Worm (Caenorhabditis elegans) whole organism, dauer: ENCODE measurements around the gene Y50E8A.2.

Experiments used
- unc-62 ChIP-seq: sonication (generic microtip); optimal IDR thresholded peaks from 2 replicates; lab custom pipeline; 2017; ENCODE audit warnings: missing biosample characterization, missing genetic modification reagents, missing genetic modification characterization

The Y50E8A.2 gene

DNA sequence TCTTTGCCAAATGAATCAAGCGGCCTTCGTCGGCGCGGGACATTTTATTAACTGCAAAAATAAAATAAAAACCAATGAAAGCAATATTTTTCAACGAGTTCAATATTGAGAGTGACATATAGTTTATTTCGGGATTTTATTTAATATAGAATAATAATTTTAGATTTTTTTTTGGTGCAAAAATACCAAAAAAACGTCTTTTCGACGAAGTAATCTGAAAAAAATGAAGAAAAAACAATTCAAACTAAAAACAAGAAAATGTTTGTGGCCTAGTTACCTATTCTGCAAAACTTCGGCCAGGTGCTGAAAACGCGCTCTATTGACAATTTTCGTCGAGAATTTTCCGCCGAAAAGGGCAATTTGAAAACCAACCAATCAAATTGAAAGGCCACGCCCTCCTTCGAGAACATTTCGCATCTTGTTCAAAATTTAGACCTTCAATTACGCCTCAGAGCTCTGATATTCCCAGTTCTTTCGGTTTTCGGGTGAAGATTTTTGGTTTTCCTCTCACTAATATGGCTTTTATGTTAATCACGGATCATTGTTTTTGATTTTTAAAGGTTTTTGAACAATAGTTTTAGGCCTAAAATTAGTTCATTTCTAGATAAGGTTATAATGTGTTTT, 43.1 kb downstream of the Y50E8A.2 start, which contains the start of gene C47E8.4:
Gene C47E8.4, minus strand, starts transcription at position 51 of the 624 bp plus-strand sequence.
- TF ChIP-seq unc-62 (GFP tag; lab: Kevin White, UChicago), result no peak

DNA sequence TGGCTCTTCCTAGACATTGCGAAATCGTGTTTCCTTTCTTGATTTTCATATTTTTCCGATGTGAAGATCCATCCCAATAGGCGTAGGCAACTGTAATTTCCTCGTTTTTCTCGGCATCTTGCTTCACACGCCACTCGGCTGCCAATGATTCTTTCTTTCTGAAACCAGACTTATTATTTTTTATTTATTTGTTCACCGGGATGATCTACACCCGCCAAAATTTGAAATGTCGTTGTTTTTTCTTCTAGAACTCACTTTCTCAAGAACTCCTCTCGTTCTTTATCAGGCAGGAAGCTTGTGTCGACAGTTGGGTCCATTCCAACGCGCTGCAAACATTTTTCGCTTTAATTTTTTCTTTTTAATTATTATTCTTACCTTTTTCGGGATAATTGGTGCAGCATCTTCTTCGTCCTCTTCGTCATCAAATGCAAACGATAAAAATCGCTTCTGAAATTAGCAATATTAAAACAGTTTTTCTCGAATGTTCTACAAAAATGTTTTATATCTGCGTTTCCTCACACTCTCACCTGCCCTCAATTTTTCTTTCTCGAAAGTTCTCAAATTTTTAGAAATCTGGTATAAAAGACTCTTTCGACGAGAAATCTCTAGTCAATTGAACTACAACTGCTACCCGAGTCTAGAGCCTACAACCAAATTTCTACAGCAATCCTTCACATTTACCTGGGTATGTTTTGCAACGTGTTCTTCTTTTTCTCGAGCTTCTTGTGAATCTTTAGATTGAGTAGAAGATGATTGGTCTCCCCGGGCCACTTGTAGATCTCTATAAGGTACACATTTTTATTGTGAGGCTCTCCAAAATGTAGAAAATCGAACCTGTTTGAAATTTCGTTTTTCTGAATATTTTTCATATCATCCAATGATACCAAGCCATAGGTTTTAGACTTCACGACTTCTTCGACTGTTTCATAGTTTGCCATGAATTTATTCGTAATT, 44.0 kb downstream of the Y50E8A.2 start, which contains the start of gene hsp-90:
Gene hsp-90, plus strand, starts transcription at position 560 of the 954 bp plus-strand sequence.
- no peak for TF ChIP-seq unc-62 (GFP tag; lab: Kevin White, UChicago)

- no peak for TF ChIP-seq unc-62 (GFP tag; lab: Kevin White, UChicago)
Observed at ce11 chrV:14683926-14684325, 44.7 kb downstream of the Y50E8A.2 start.

DNA sequence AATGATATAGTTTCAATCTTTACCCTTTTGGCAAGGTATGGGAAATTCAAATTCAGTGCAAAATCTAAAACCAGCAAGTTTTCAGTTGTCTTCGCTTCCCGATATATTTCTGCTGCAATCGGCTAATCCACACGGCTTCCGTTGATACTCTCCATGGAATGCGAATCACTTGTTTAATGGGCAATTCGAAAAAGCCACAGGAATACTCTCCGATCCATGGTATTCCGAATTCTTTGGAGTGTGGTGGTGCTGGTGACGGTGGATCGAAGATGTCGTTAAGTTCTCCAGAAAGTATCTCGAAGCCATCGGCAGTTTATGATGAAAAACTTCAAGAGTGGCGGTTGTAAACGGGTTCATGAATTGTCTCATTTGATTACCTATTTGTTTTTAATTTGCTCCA, 45.4 kb downstream of the Y50E8A.2 start:
- TF ChIP-seq unc-62 (GFP tag; lab: Kevin White, UChicago), result no peak

DNA sequence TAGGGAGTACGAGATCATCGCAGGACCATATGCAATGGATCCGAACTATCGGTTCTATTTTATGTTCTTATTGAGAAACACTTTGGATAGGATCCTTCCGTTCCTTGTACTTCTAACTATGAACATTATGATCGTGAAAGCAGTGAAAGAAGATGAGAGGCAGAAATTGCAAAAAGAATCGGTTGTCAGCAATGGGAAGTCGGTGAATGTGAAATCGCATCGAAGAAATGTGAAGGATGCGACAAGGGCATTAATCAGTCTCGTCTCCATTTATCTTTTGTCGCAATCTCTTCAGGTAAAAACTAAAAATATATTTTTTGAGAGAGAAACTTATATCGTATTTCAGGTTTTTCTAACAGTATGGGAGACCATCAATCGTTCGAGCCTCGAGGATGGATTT, 45.8 kb downstream of the Y50E8A.2 start:
- TF ChIP-seq unc-62 (GFP tag; lab: Kevin White, UChicago), result no peak

DNA sequence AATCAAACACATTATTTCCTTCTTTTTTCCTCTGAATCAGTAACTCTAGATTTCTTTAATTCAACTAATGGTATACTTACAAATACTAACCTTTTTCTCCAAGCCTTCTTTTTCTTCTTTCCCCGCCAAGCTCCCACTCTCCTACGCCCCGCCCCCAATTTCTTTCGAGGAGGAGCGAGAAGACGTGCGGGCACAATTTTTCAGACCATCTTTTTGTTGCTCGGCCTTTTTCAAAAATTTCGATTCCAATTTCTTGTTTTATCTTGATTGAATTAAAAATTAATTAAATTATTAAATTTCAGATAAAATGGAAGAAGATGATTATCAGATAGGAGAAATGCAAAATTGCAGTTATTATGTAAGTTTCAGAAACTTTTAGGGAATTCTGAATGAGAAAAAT, 48.6 kb downstream of the Y50E8A.2 start, which contains the start of gene C47E8.3:
Gene C47E8.3, plus strand, starts transcription at position 301 of the 400 bp plus-strand sequence.
- TF ChIP-seq unc-62 (GFP tag; lab: Kevin White, UChicago), result no peak
